Worm (Caenorhabditis elegans): ENCODE measurements around the gene spr-1.

DNA sequence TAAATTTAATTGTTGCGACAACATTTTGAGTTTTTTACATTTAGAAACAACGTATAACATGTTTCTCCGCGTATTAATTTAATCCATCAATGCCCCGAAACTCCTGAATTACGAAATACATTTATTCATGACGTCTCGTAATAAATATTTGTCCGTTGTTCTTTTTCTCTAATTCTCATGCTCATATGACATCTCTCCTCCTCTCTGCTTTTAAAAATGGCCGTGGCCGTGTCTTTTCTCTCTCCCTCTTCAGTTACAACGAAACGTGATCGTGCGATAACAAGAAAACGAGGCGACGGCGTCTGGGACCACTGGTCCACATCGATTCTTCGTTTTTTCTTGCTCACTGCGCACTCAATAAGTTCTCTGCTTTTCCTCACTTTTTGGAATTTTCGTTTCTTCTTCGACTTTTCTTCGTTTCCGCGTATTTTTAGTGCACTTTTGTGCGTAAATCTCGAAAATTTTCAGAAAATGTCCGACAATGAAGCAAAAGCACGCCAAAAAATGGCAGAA, 1.1 kb upstream of the spr-1 start, which contains the start of gene snap-1:
- TF ChIP-seq F37B4.10 (GFP tag; IDR thresholded peaks at IDR 0.05) (no peak), snpc-1.1 (tag; optimal IDR thresholded peaks at IDR 0.05; ENCODE audit: insufficient read depth) (no peak), bed-1 (GFP tag; IDR thresholded peaks at IDR 0.05) (no peak), Y56A3A.18 (GFP tag; IDR thresholded peaks at IDR 0.05) (no peak), Y67H2A.10 (GFP tag; conservative IDR thresholded peaks at IDR 0.05) (no peak), mes-4 (tag; optimal IDR thresholded peaks at IDR 0.05) (no peak)
